Fruit fly (Drosophila melanogaster): ENCODE measurements around the gene Vha100-1.

The Vha100-1 gene

dm6 chr3R:29130902-29131621 lies at the start of gene Vha100-1, which contains the start of gene dgt6 (continued):
- TF ChIP-seq Nf-YA (GFP tag; IDR thresholded peaks at IDR 0.05): no peak
- peak; percentile 74 for TF ChIP-seq Dp (GFP tag; optimal IDR thresholded peaks at IDR 0.05)
- TF ChIP-seq repo (GFP tag; optimal IDR thresholded peaks at IDR 0.05): no peak
- no peak for TF ChIP-seq CG2120 (GFP tag; optimal IDR thresholded peaks at IDR 0.05)
- no peak for TF ChIP-seq tup (GFP tag; optimal IDR thresholded peaks at IDR 0.05)
- TF ChIP-seq Ets97D (GFP tag; optimal IDR thresholded peaks at IDR 0.05): no peak
- peak; percentile 62 for TF ChIP-seq CG15514 (GFP tag; optimal IDR thresholded peaks at IDR 0.05)
- TF ChIP-seq CG1233 (GFP tag; optimal IDR thresholded peaks at IDR 0.05): no peak
- no peak for TF ChIP-seq gro (GFP tag; optimal IDR thresholded peaks at IDR 0.05)
- no peak for TF ChIP-seq CG10462 (GFP tag; optimal IDR thresholded peaks at IDR 0.05)
- no peak for TF ChIP-seq CG7556 (GFP tag; optimal IDR thresholded peaks at IDR 0.05)
- TF ChIP-seq CG31224 (GFP tag; IDR thresholded peaks at IDR 0.05): no peak
- TF ChIP-seq E2f1 (GFP tag; IDR thresholded peaks at IDR 0.05): no peak
- TF ChIP-seq lov (optimal IDR thresholded peaks at IDR 0.05): no peak
- 0 out of 3 replicates have a peak, but pooled peaks have one; percentile 11 for TF ChIP-seq lov (GFP tag; IDR thresholded peaks at IDR 0.05)
- no peak for TF ChIP-seq bcd (GFP tag; optimal IDR thresholded peaks at IDR 0.05)
- TF ChIP-seq da (GFP tag; optimal IDR thresholded peaks at IDR 0.05): no peak
- no peak for TF ChIP-seq CG18262 (tag; optimal IDR thresholded peaks at IDR 0.05)
- no peak for TF ChIP-seq Awh (GFP tag; IDR thresholded peaks at IDR 0.05)
- no peak for TF ChIP-seq bbx (GFP tag; IDR thresholded peaks at IDR 0.05; ENCODE audit: partially characterized antibody)
- no peak for TF ChIP-seq CG6272 (GFP tag; IDR thresholded peaks at IDR 0.05)
- peak; percentile 87 for TF ChIP-seq ssp (GFP tag; IDR thresholded peaks at IDR 0.05)
- no peak for TF ChIP-seq sima (GFP tag; optimal IDR thresholded peaks at IDR 0.05)
- TF ChIP-seq CG3838 (GFP tag; optimal IDR thresholded peaks at IDR 0.05): no peak
- TF ChIP-seq CG3847 (GFP tag; IDR thresholded peaks at IDR 0.05): 0 out of 2 replicates have a peak, but pooled peaks have one; percentile 41
- TF ChIP-seq Ssrp (tag; optimal IDR thresholded peaks at IDR 0.05): no peak
- TF ChIP-seq CG4820 (GFP tag; optimal IDR thresholded peaks at IDR 0.05): peak; percentile 29
- no peak for TF ChIP-seq fu2 (GFP tag; optimal IDR thresholded peaks at IDR 0.05)
- no peak for TF ChIP-seq CrebB (tag; optimal IDR thresholded peaks at IDR 0.05)
- peak; percentile 98 for TF ChIP-seq CG7357 (GFP tag; IDR thresholded peaks at IDR 0.05)
- no peak for TF ChIP-seq CG1024 (GFP tag; IDR thresholded peaks at IDR 0.05)
- TF ChIP-seq Lpt (GFP tag; optimal IDR thresholded peaks at IDR 0.05): no peak
- no peak for TF ChIP-seq B-H1 (GFP tag; IDR thresholded peaks at IDR 0.05)
- TF ChIP-seq wek (GFP tag; optimal IDR thresholded peaks at IDR 0.05): no peak
- no peak for TF ChIP-seq CG10959 (GFP tag; IDR thresholded peaks at IDR 0.05)
- no peak for TF ChIP-seq CG32772 (GFP tag; IDR thresholded peaks at IDR 0.05)
- TF ChIP-seq CG3163 (GFP tag; optimal IDR thresholded peaks at IDR 0.05): no peak
- TF ChIP-seq Opbp (GFP tag; IDR thresholded peaks at IDR 0.05; ENCODE audit: partially characterized antibody): no peak
- no peak for TF ChIP-seq sd (tag; optimal IDR thresholded peaks at IDR 0.05)
- no peak for TF ChIP-seq esg (GFP tag; conservative IDR thresholded peaks at IDR 0.05)
- no peak for TF ChIP-seq tio (GFP tag; optimal IDR thresholded peaks at IDR 0.05)
- TF ChIP-seq Sox102F (GFP tag; optimal IDR thresholded peaks at IDR 0.05): no peak
- TF ChIP-seq CG13424 (tag; optimal IDR thresholded peaks at IDR 0.05): peak; percentile 21
- TF ChIP-seq CG12155 (GFP tag; optimal IDR thresholded peaks at IDR 0.05): peak; percentile 24
- no peak for TF ChIP-seq zfh1 (GFP tag; IDR thresholded peaks at IDR 0.05)
- no peak for TF ChIP-seq CG10431 (GFP tag; optimal IDR thresholded peaks at IDR 0.05)
- no peak for TF ChIP-seq pan (optimal IDR thresholded peaks at IDR 0.05)
- peak in 1 of 2 experiments; percentile 55 for TF ChIP-seq pan (GFP tag; optimal IDR thresholded peaks at IDR 0.05 in 1 of 2, IDR thresholded peaks at IDR 0.05 in 1 of 2)
- peak; percentile 26 for TF ChIP-seq bab2 (GFP tag; optimal IDR thresholded peaks at IDR 0.05)
- TF ChIP-seq Hr78 (GFP tag; optimal IDR thresholded peaks at IDR 0.05): no peak
- no peak for TF ChIP-seq gce (GFP tag; IDR thresholded peaks at IDR 0.05)
- TF ChIP-seq CTCF (GFP tag; optimal IDR thresholded peaks at IDR 0.05): peak; percentile 61
